Worm (Caenorhabditis elegans) whole organism, late embryonic: ENCODE results near the gene abf-4.

ENCODE experiments used
- C08G9.2 ChIP-seq: sonication (generic microtip); optimal IDR thresholded peaks from 2 replicates; lab custom pipeline; 2016; ENCODE audit warnings: mild to moderate bottlenecking, missing genetic modification characterization, moderate library complexity, missing compliant biosample characterization
- C38D4.7 ChIP-seq: fragments of 200-800 bp; sonication (Bioruptor generic); optimal IDR thresholded peaks from 2 replicates; lab custom pipeline; 2018; ENCODE audit warnings: mild to moderate bottlenecking, missing genetic modification characterization, moderate library complexity, missing compliant biosample characterization
- F13H6.1 ChIP-seq: sonication (generic microtip); optimal IDR thresholded peaks from 2 replicates; lab custom pipeline; 2016; ENCODE audit warnings: missing genetic modification characterization, missing compliant biosample characterization
- T23F11.4 ChIP-seq: fragments of 200-800 bp; sonication (Bioruptor generic); optimal IDR thresholded peaks from 2 replicates; lab custom pipeline; 2018; ENCODE audit warnings: mild to moderate bottlenecking, missing genetic modification characterization, missing compliant biosample characterization
- ceh-14 ChIP-seq: sonication (generic microtip); optimal IDR thresholded peaks from 2 replicates; lab custom pipeline; 2016; ENCODE audit warnings: missing genotype, missing genetic modification characterization, missing compliant biosample characterization
- ceh-18 ChIP-seq: sonication (generic microtip); optimal IDR thresholded peaks from 2 replicates; lab custom pipeline; 2016; ENCODE audit warnings: missing genetic modification characterization, missing compliant biosample characterization
- ceh-2 ChIP-seq: sonication (generic microtip); optimal IDR thresholded peaks from 2 replicates; lab custom pipeline; 2016; ENCODE audit warnings: missing genotype, missing genetic modification characterization, missing compliant biosample characterization
- ceh-22 ChIP-seq: sonication (generic microtip); optimal IDR thresholded peaks from 2 replicates; lab custom pipeline; 2017; ENCODE audit warnings: missing biosample characterization, missing genetic modification characterization
- ceh-24 ChIP-seq: sonication (generic microtip); optimal IDR thresholded peaks from 2 replicates; lab custom pipeline; 2016; ENCODE audit warnings: mild to moderate bottlenecking, missing genetic modification characterization, missing compliant biosample characterization
- ceh-31 ChIP-seq: sonication (generic microtip); optimal IDR thresholded peaks from 2 replicates; lab custom pipeline; 2016; ENCODE audit warnings: missing genetic modification characterization, missing compliant biosample characterization
- ceh-34 ChIP-seq: sonication (generic microtip); optimal IDR thresholded peaks from 2 replicates; lab custom pipeline; 2016; ENCODE audit warnings: mild to moderate bottlenecking, missing genetic modification characterization, missing compliant biosample characterization
- ceh-48 ChIP-seq: sonication (generic microtip); optimal IDR thresholded peaks from 2 replicates; lab custom pipeline; 2016; ENCODE audit warnings: missing genetic modification characterization, inconsistent platforms, missing compliant biosample characterization
- ceh-6 ChIP-seq: fragments of 200-800 bp; sonication (Bioruptor generic); optimal IDR thresholded peaks from 2 replicates; lab custom pipeline; 2018; ENCODE audit warnings: mild to moderate bottlenecking, missing genetic modification characterization, missing compliant biosample characterization
- dmd-4 ChIP-seq: sonication (generic microtip); optimal IDR thresholded peaks from 2 replicates; lab custom pipeline; 2016; ENCODE audit warnings: borderline replicate concordance, missing genetic modification characterization, missing compliant biosample characterization
- dve-1 ChIP-seq: sonication (generic microtip); optimal IDR thresholded peaks from 2 replicates; lab custom pipeline; 2017; ENCODE audit warnings: antibody characterized with exemption, mild to moderate bottlenecking, missing genetic modification characterization, missing compliant biosample characterization
- elt-4 ChIP-seq: sonication (generic microtip); optimal IDR thresholded peaks from 2 replicates; lab custom pipeline; 2016; ENCODE audit warnings: missing genetic modification characterization, missing compliant biosample characterization
- ets-4 ChIP-seq: sonication (generic microtip); optimal IDR thresholded peaks from 2 replicates; lab custom pipeline; 2016; ENCODE audit warnings: missing genetic modification characterization, missing compliant biosample characterization
- fax-1 ChIP-seq: sonication (generic microtip); optimal IDR thresholded peaks from 2 replicates; lab custom pipeline; 2016; ENCODE audit warnings: missing genotype, missing genetic modification characterization, missing compliant biosample characterization
- fkh-10 ChIP-seq: fragments of 150-350 bp; optimal IDR thresholded peaks from 2 replicates; lab custom pipeline; 2014; ENCODE audit warnings: missing biosample characterization, missing genetic modification reagents, missing genetic modification characterization
- gmeb-2 ChIP-seq: sonication (generic microtip); optimal IDR thresholded peaks from 2 replicates; lab custom pipeline; 2016; ENCODE audit warnings: missing genetic modification characterization, inconsistent platforms, missing compliant biosample characterization
- hlh-13 ChIP-seq: fragments of 200-800 bp; sonication (Bioruptor generic); optimal IDR thresholded peaks from 2 replicates; lab custom pipeline; 2018; ENCODE audit warnings: mild to moderate bottlenecking, missing genetic modification characterization, missing compliant biosample characterization
- hlh-30 ChIP-seq: sonication (generic microtip); optimal IDR thresholded peaks from 2 replicates; lab custom pipeline; 2017; ENCODE audit warnings: antibody characterized with exemption, missing genetic modification characterization, missing compliant biosample characterization; ENCODE audit not compliant: insufficient read depth
- hlh-6 ChIP-seq: sonication (generic microtip); optimal IDR thresholded peaks from 2 replicates; lab custom pipeline; 2016; ENCODE audit warnings: missing genotype, missing genetic modification characterization, missing compliant biosample characterization
- hlh-8 ChIP-seq: sonication (generic microtip); optimal IDR thresholded peaks from 2 replicates; lab custom pipeline; 2016; ENCODE audit warnings: missing genotype, missing genetic modification characterization, missing compliant biosample characterization
- lin-11 ChIP-seq: fragments of 200-800 bp; sonication (Bioruptor generic); optimal IDR thresholded peaks from 2 replicates; lab custom pipeline; 2018; ENCODE audit warnings: mild to moderate bottlenecking, missing genetic modification characterization, missing compliant biosample characterization
- mec-3 ChIP-seq: sonication (generic microtip); optimal IDR thresholded peaks from 2 replicates; lab custom pipeline; 2016; ENCODE audit warnings: borderline replicate concordance, missing genetic modification characterization, missing compliant biosample characterization
- nfya-1 ChIP-seq: sonication (generic microtip); optimal IDR thresholded peaks from 2 replicates; lab custom pipeline; 2017; ENCODE audit warnings: missing genetic modification characterization, mild to moderate bottlenecking, missing compliant biosample characterization, antibody characterized with exemption, moderate library complexity
- nhr-11 ChIP-seq: fragments of 150-350 bp; optimal IDR thresholded peaks from 2 replicates; lab custom pipeline; 2014; ENCODE audit warnings: missing biosample characterization, missing genetic modification characterization
- nhr-232 ChIP-seq: sonication (generic microtip); optimal IDR thresholded peaks from 2 replicates; lab custom pipeline; 2016; ENCODE audit warnings: missing genetic modification characterization, missing compliant biosample characterization
- odd-2 ChIP-seq: sonication (generic microtip); optimal IDR thresholded peaks from 2 replicates; lab custom pipeline; 2017; ENCODE audit warnings: antibody characterized with exemption, mild to moderate bottlenecking, missing genetic modification characterization, missing compliant biosample characterization
- pag-3 ChIP-seq: sonication (generic microtip); optimal IDR thresholded peaks from 2 replicates; lab custom pipeline; 2016; ENCODE audit warnings: missing compliant biosample characterization, missing genetic modification characterization, borderline replicate concordance
- pax-1 ChIP-seq: fragments of 150-350 bp; optimal IDR thresholded peaks from 2 replicates; lab custom pipeline; 2014; ENCODE audit warnings: missing biosample characterization, missing genetic modification characterization
- pha-4 ChIP-seq: fragments of 150-350 bp; optimal IDR thresholded peaks from 2 replicates; lab custom pipeline; 2018; ENCODE audit warnings: missing biosample characterization, missing genetic modification reagents, missing genetic modification characterization
- pros-1 ChIP-seq: fragments of 150-350 bp; optimal IDR thresholded peaks from 2 replicates; lab custom pipeline; 2014; ENCODE audit warnings: missing biosample characterization, missing genetic modification reagents, missing genetic modification characterization
- rnt-1 ChIP-seq: sonication (generic microtip); optimal IDR thresholded peaks from 2 replicates; lab custom pipeline; 2016; ENCODE audit warnings: missing genetic modification characterization, missing compliant biosample characterization
- sox-2 ChIP-seq: fragments of 200-800 bp; sonication (Bioruptor generic); IDR thresholded peaks from 2 replicates; pipeline ENCODE4 v1.3.6; 2022; ENCODE audit warnings: missing genetic modification reagents, missing genetic modification characterization, missing compliant biosample characterization
- syd-9 ChIP-seq: sonication (generic microtip); optimal IDR thresholded peaks from 2 replicates; lab custom pipeline; 2016; ENCODE audit warnings: mild to moderate bottlenecking, missing genetic modification characterization, moderate library complexity, missing compliant biosample characterization
- tbx-7 ChIP-seq: sonication (generic microtip); optimal IDR thresholded peaks from 2 replicates; lab custom pipeline; 2016; ENCODE audit warnings: missing genotype, missing genetic modification characterization, missing compliant biosample characterization
- unc-55 ChIP-seq: sonication (generic microtip); optimal IDR thresholded peaks from 2 replicates; lab custom pipeline; 2017; ENCODE audit warnings: missing biosample characterization, missing genetic modification reagents, missing genetic modification characterization
- zip-5 ChIP-seq: sonication (generic microtip); optimal IDR thresholded peaks from 2 replicates; lab custom pipeline; 2016; ENCODE audit warnings: missing genetic modification characterization, missing compliant biosample characterization
- ztf-16 ChIP-seq: sonication (generic microtip); optimal IDR thresholded peaks from 2 replicates; lab custom pipeline; 2017; ENCODE audit warnings: missing genetic modification characterization, missing compliant biosample characterization

abf-4 gene

DNA sequence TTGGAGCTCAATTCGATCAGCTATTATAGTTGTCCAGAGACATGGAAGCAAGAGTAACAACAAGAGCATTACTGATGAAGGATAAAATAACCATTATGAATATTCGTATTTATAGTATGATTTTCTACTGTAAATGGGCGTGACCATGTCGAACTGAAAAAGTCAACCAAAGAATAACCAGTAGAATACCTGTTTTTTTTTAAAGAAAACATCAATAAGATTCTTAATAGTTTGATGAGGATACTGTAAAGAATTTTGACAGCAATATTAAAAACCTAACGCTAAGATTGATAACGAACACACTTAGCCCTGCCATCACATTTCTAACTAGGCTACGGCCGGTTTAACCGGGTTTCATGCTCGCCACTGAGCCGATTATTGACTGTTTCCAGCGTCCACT, 5.2 kb downstream of the abf-4 start, which contains the start of gene vmo-1:
Gene vmo-1 (minus strand): TSS at position 101 of the 400 bp plus-strand sequence.
- TF ChIP-seq ceh-31 (no peak), ets-4 (tag; lab: Kevin White, UChicago) (no peak), ceh-48 (tag; lab: Kevin White, UChicago) (no peak), rnt-1 (tag; lab: Kevin White, UChicago) (no peak), lin-11 (tag; lab: Kevin White, UChicago) (no peak), pros-1 (no peak), dmd-4 (tag; lab: Kevin White, UChicago) (no peak), hlh-8 (no peak), ceh-22 (tag; lab: Kevin White, UChicago) (no peak), ceh-6 (no peak), ceh-34 (tag; lab: Kevin White, UChicago) (no peak), T23F11.4 (GFP tag; lab: Kevin White, UChicago) (no peak)

DNA sequence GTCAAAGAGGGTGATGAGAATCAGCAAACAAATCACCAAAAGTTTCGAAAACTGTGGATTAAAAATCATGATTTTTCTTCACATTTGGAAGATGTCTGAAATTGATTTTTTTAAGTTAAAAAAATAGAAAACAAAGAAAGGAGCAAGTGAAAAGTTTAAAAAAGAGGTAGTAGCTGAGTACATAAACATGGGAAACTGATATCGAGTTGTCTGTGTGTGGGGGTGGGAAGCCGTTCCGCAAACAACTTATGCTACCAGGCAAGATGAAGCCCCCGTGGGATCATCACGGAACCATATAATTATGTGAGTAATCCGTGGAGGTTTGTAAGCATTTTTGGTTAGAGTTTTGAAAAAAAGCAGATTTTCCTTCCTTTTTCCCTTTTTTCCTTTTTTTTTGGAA, 7.1 kb downstream of the abf-4 start, which contains the start of gene Y38H6C.20:
Gene Y38H6C.20 (minus strand): TSS at position 101 of the 400 bp plus-strand sequence.
- TF ChIP-seq nfya-1 (tag; lab: Kevin White, UChicago) (no peak), mec-3 (tag; lab: Kevin White, UChicago) (no peak), ceh-2 (tag; lab: Kevin White, UChicago) (no peak), ztf-16 (tag; lab: Kevin White, UChicago) (no peak), hlh-6 (tag; lab: Kevin White, UChicago) (no peak), fkh-10 (GFP tag; lab: Kevin White, UChicago) (no peak), F13H6.1 (tag; lab: Kevin White, UChicago) (no peak), hlh-13 (no peak)

DNA sequence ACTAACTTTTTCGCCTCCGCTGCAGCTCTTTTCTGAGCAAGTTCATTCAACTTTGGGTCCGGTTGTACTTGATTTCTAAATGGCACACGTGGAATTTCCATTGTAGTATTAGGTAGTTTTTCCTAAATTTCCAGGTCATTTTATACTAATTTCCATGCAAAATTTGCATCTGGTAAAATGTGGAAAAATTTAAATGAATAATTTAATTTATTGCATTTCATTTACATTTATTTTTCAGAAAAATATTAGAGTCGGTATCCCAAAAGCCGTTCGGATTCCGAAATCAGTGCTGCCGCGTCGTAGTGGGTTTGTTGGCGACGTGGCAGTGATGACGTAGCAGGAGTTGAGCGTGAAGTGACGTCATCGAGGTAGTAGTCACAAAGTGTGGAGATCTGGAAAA, 11.1 kb downstream of the abf-4 start, which contains the start of gene Y38H6C.18:
Gene Y38H6C.18 (minus strand): TSS at position 101 of the 400 bp plus-strand sequence.
- TF ChIP-seq C38D4.7 (GFP tag; lab: Kevin White, UChicago) (no peak), unc-55 (GFP tag; lab: Kevin White, UChicago) (no peak), sox-2 (GFP tag; lab: Robert Waterston, UW) (no peak), hlh-13 (no peak), gmeb-2 (no peak), C08G9.2 (no peak), syd-9 (tag; lab: Kevin White, UChicago) (no peak), fax-1 (tag; lab: Kevin White, UChicago) (no peak), dve-1 (tag; lab: Kevin White, UChicago) (no peak), ceh-14 (tag; lab: Kevin White, UChicago) (no peak), ceh-34 (tag; lab: Kevin White, UChicago) (no peak), elt-4 (tag; lab: Kevin White, UChicago) (no peak)

DNA sequence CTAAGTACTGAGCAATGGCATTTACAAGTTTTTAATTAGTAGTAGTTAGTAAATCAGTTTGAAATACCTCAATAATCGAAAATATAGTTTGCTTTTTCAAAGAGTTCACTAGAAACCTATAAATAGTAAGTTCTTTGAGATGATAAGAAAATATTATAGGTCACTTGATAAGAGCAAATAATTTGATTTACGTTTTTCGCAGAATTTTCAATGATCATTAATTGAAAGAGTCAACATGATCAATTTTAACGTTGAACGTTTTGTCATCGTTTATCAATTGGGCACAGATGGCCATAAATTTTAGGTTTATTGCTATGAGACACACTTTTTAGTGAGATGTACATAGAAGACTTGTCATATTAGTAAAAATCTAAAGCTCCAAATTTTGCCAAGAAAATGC, 12.4 kb downstream of the abf-4 start:
- TF ChIP-seq ceh-18 (tag; lab: Kevin White, UChicago), result no peak
- TF ChIP-seq nhr-232 (tag; lab: Kevin White, UChicago), result no peak
- no peak for TF ChIP-seq pax-1 (tag; lab: Kevin White, UChicago)
- no peak for TF ChIP-seq nfya-1 (tag; lab: Kevin White, UChicago)
- no peak for TF ChIP-seq ceh-14 (tag; lab: Kevin White, UChicago)
- TF ChIP-seq ceh-34 (tag; lab: Kevin White, UChicago), result no peak
- TF ChIP-seq lin-11 (tag; lab: Kevin White, UChicago), result no peak
- TF ChIP-seq ceh-24, result no peak

DNA sequence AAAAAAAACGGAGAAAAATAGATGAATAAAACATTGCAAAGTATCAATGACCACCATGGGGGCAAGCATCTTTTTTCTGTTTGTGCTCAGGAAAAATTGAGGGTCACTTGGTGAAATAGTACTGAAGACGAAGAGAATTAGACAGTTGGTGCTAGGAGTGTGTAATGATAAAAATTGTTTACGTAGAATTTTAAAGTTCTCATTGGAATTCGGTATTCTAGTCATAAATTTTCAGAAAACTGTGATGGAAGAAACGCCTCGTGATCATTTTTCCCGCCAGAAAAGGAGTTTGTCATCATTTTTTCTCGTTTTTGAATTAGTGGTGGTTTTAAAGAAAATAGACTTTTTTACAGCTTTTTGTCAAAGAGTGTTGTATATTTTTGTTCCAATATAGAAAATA, 13.6 kb downstream of the abf-4 start:
- TF ChIP-seq hlh-30 (tag; lab: Kevin White, UChicago) (no peak), T23F11.4 (GFP tag; lab: Kevin White, UChicago) (no peak), mec-3 (tag; lab: Kevin White, UChicago) (no peak), zip-5 (no peak), pag-3 (no peak), pha-4 (no peak), tbx-7 (tag; lab: Kevin White, UChicago) (no peak), nhr-11 (tag; lab: Kevin White, UChicago) (no peak), odd-2 (tag; lab: Kevin White, UChicago) (no peak)
